Worm (Caenorhabditis elegans) whole organism, midembryonic: ENCODE results near the gene H38K22.7.

ENCODE experiments used
- T22C8.4 ChIP-seq: fragments of 200-800 bp; sonication (Bioruptor generic); IDR thresholded peaks from 2 replicates; pipeline ENCODE4 v1.3.6; 2022; ENCODE audit warnings: missing genetic modification characterization, missing compliant biosample characterization
- cog-1 ChIP-seq: sonication (generic microtip); optimal IDR thresholded peaks from 2 replicates; lab custom pipeline; 2016; ENCODE audit warnings: missing genetic modification characterization, missing compliant biosample characterization
- flt-1 ChIP-seq: fragments of 200-800 bp; sonication (Bioruptor generic); IDR thresholded peaks from 2 replicates; pipeline ENCODE4 v1.3.6; 2022; ENCODE audit warnings: missing genetic modification characterization, missing compliant biosample characterization
- klf-2 ChIP-seq: fragments of 200-800 bp; sonication (Bioruptor generic); conservative IDR thresholded peaks from 2 replicates; pipeline ENCODE4 v1.3.6; 2022; ENCODE audit warnings: missing genetic modification reagents, missing genetic modification characterization, missing compliant biosample characterization
- med-1 ChIP-seq: sonication (generic microtip); optimal IDR thresholded peaks from 2 replicates; lab custom pipeline; 2017; ENCODE audit warnings: missing genetic modification characterization, mild to moderate bottlenecking, missing compliant biosample characterization, antibody characterized with exemption, missing genetic modification reagents; ENCODE audit not compliant: insufficient read depth
- ref-1 ChIP-seq: fragments of 200-800 bp; sonication (Bioruptor generic); conservative IDR thresholded peaks from 2 replicates; pipeline ENCODE4 v1.3.6; 2022; ENCODE audit warnings: missing genetic modification reagents, missing genetic modification characterization, missing compliant biosample characterization
- tab-1 ChIP-seq: fragments of 200-800 bp; sonication (Bioruptor generic); IDR thresholded peaks from 2 replicates; pipeline ENCODE4 v1.3.6; 2022; ENCODE audit warnings: missing genetic modification characterization, missing compliant biosample characterization
- ztf-23 ChIP-seq: fragments of 200-800 bp; sonication (Bioruptor generic); IDR thresholded peaks from 2 replicates; pipeline ENCODE4 v1.3.6; 2022; ENCODE audit warnings: missing genetic modification reagents, missing genetic modification characterization, missing compliant biosample characterization
- ztf-29 ChIP-seq: fragments of 200-800 bp; sonication (Bioruptor generic); IDR thresholded peaks from 2 replicates; pipeline ENCODE4 v1.3.6; 2022; ENCODE audit warnings: missing genetic modification reagents, missing genetic modification characterization, missing compliant biosample characterization

Gene H38K22.7

ce11 chrIII:4321399-4321798, at the start of gene H38K22.7:
Gene H38K22.7 (plus strand): TSS chrIII:4321699.
- no peak for TF ChIP-seq med-1
- no peak for TF ChIP-seq tab-1 (GFP tag; lab: Robert Waterston, UW)
- no peak for TF ChIP-seq T22C8.4
- no peak for TF ChIP-seq klf-2 (GFP tag; lab: Robert Waterston, UW)
- TF ChIP-seq ztf-29 (GFP tag; lab: Robert Waterston, UW): no peak
- TF ChIP-seq cog-1: no peak
- no peak for TF ChIP-seq ztf-23 (GFP tag; lab: Robert Waterston, UW)
- no peak for TF ChIP-seq flt-1
- TF ChIP-seq ref-1 (GFP tag; lab: Robert Waterston, UW): no peak

ce11 chrIII:4272864-4273263, 48.6 kb upstream of the H38K22.7 start:
- TF ChIP-seq T22C8.4 (no peak), ztf-23 (GFP tag; lab: Robert Waterston, UW) (no peak), med-1 (no peak), cog-1 (no peak), ztf-29 (GFP tag; lab: Robert Waterston, UW) (no peak), ref-1 (GFP tag; lab: Robert Waterston, UW) (no peak), flt-1 (no peak), klf-2 (GFP tag; lab: Robert Waterston, UW) (no peak), tab-1 (GFP tag; lab: Robert Waterston, UW) (no peak)

ce11 chrIII:4274524-4274923, 47.0 kb upstream of the H38K22.7 start:
- no peak for TF ChIP-seq T22C8.4
- TF ChIP-seq med-1: no peak
- no peak for TF ChIP-seq ztf-23 (GFP tag; lab: Robert Waterston, UW)
- no peak for TF ChIP-seq ref-1 (GFP tag; lab: Robert Waterston, UW)
- TF ChIP-seq klf-2 (GFP tag; lab: Robert Waterston, UW): no peak
- no peak for TF ChIP-seq flt-1
- TF ChIP-seq cog-1: no peak
- no peak for TF ChIP-seq tab-1 (GFP tag; lab: Robert Waterston, UW)
- TF ChIP-seq ztf-29 (GFP tag; lab: Robert Waterston, UW): no peak

- TF ChIP-seq cog-1: no peak
- TF ChIP-seq flt-1: peak; percentile 9; the same call in 1 of the 2 replicates
- no peak for TF ChIP-seq tab-1 (GFP tag; lab: Robert Waterston, UW)
These were observed 45.8 kb upstream of the H38K22.7 start for ce11 chrIII:4275704-4276103.

- no peak for TF ChIP-seq ztf-23 (GFP tag; lab: Robert Waterston, UW)
- TF ChIP-seq tab-1 (GFP tag; lab: Robert Waterston, UW): no peak
- TF ChIP-seq T22C8.4: no peak
- TF ChIP-seq med-1: no peak
- TF ChIP-seq ref-1 (GFP tag; lab: Robert Waterston, UW): no peak
- no peak for TF ChIP-seq cog-1
- no peak for TF ChIP-seq ztf-29 (GFP tag; lab: Robert Waterston, UW)
- no peak; the same call in 1 of the 2 replicates for TF ChIP-seq flt-1
- TF ChIP-seq klf-2 (GFP tag; lab: Robert Waterston, UW): no peak
These were observed 45.2 kb upstream of the H38K22.7 start for ce11 chrIII:4276277-4276676.

- TF ChIP-seq flt-1 (no peak), cog-1 (no peak), ztf-29 (GFP tag; lab: Robert Waterston, UW) (no peak), med-1 (no peak), ref-1 (GFP tag; lab: Robert Waterston, UW) (no peak), tab-1 (GFP tag; lab: Robert Waterston, UW) (no peak), T22C8.4 (no peak), klf-2 (GFP tag; lab: Robert Waterston, UW) (no peak), ztf-23 (GFP tag; lab: Robert Waterston, UW) (no peak)
These were observed 43.7 kb upstream of the H38K22.7 start for ce11 chrIII:4277762-4278161.

- TF ChIP-seq flt-1 (0 out of 2 replicates have a peak, but pooled peaks have one; percentile 45), klf-2 (GFP tag; lab: Robert Waterston, UW) (no peak)
These were observed 43.3 kb upstream of the H38K22.7 start for ce11 chrIII:4278203-4278602.

ce11 chrIII:4280215-4281173, 41.0 kb upstream of the H38K22.7 start, which contains the start of gene sup-26:
Gene sup-26 (minus strand): TSS chrIII:4280224.
- peak; percentile 47; the same call in 1 of the 2 replicates for TF ChIP-seq flt-1
- TF ChIP-seq tab-1 (GFP tag; lab: Robert Waterston, UW): peak; percentile 15; the same call in 1 of the 2 replicates
- TF ChIP-seq ztf-23 (GFP tag; lab: Robert Waterston, UW): peak; percentile 26; the same call in 1 of the 2 replicates
- TF ChIP-seq ztf-29 (GFP tag; lab: Robert Waterston, UW): no peak
- TF ChIP-seq klf-2 (GFP tag; lab: Robert Waterston, UW): 0 out of 2 replicates have a peak, but pooled peaks have one; percentile 38

ce11 chrIII:4281955-4282618, 39.4 kb upstream of the H38K22.7 start:
- peak; percentile 59; the same call in 1 of the 2 replicates for TF ChIP-seq ztf-23 (GFP tag; lab: Robert Waterston, UW)
- peak; percentile 99 for TF ChIP-seq cog-1
- TF ChIP-seq tab-1 (GFP tag; lab: Robert Waterston, UW): peak; percentile 76; the same call in 1 of the 2 replicates
- peak; percentile 73; the same call in 1 of the 2 replicates for TF ChIP-seq flt-1
- no peak for TF ChIP-seq T22C8.4
- 0 out of 2 replicates have a peak, but pooled peaks have one; percentile 18 for TF ChIP-seq ref-1 (GFP tag; lab: Robert Waterston, UW)
- peak; percentile 35 for TF ChIP-seq ztf-29 (GFP tag; lab: Robert Waterston, UW)
- TF ChIP-seq klf-2 (GFP tag; lab: Robert Waterston, UW): no peak; the same call in 1 of the 2 replicates
- TF ChIP-seq med-1: no peak
